Fruit fly (Drosophila melanogaster): Measurements from ENCODE around the gene Nedd4.

The Nedd4 gene

dm6 chr3L:17496012-17496411, 33.9 kb upstream of the Nedd4 start (continued):
- no peak for TF ChIP-seq CG13624 (GFP tag; optimal IDR thresholded peaks at IDR 0.05)

dm6 chr3L:17496871-17497492, 32.9 kb upstream of the Nedd4 start:
- TF ChIP-seq CG16863 (GFP tag; optimal IDR thresholded peaks at IDR 0.05) (no peak), kay (GFP tag; optimal IDR thresholded peaks at IDR 0.05) (no peak), tna (GFP tag; IDR thresholded peaks at IDR 0.05; ENCODE audit: partially characterized antibody) (no peak), CG12391 (tag; optimal IDR thresholded peaks at IDR 0.05) (peak; percentile 30), gsb-n (tag; optimal IDR thresholded peaks at IDR 0.05) (no peak), CG18011 (GFP tag; optimal IDR thresholded peaks at IDR 0.05) (no peak), CG4282 (GFP tag; optimal IDR thresholded peaks at IDR 0.05) (no peak), Camta (GFP tag; optimal IDR thresholded peaks at IDR 0.05) (no peak), lmd (GFP tag; IDR thresholded peaks at IDR 0.05) (no peak), CG11085 (GFP tag; IDR thresholded peaks at IDR 0.05) (no peak), sens (GFP tag) (peak; percentile 82), ab (GFP tag; optimal IDR thresholded peaks at IDR 0.05) (no peak), dmrt11E (tag; optimal IDR thresholded peaks at IDR 0.05) (peak; percentile 21), ind (GFP tag; optimal IDR thresholded peaks at IDR 0.05) (no peak), sr (GFP tag; IDR thresholded peaks at IDR 0.05) (no peak), Bteb2 (GFP tag; optimal IDR thresholded peaks at IDR 0.05) (no peak), Sry-δ (GFP tag; optimal IDR thresholded peaks at IDR 0.05) (no peak), CG10979 (tag; optimal IDR thresholded peaks at IDR 0.05) (peak; percentile 35), CG6683 (GFP tag; optimal IDR thresholded peaks at IDR 0.05) (no peak), CG17328 (GFP tag; IDR thresholded peaks at IDR 0.05) (no peak), CG7987 (GFP tag; optimal IDR thresholded peaks at IDR 0.05) (no peak), CG10462 (GFP tag; optimal IDR thresholded peaks at IDR 0.05) (no peak), ftz-f1 (GFP tag; optimal IDR thresholded peaks at IDR 0.05) (no peak), jing (GFP tag; optimal IDR thresholded peaks at IDR 0.05) (no peak), tin (GFP tag; optimal IDR thresholded peaks at IDR 0.05) (no peak), CG11247 (GFP tag; IDR thresholded peaks at IDR 0.05) (no peak), Elba2 (GFP tag; optimal IDR thresholded peaks at IDR 0.05) (no peak), CG9609 (GFP tag; optimal IDR thresholded peaks at IDR 0.05) (no peak), HLH4C (GFP tag; IDR thresholded peaks at IDR 0.05; ENCODE audit: partially characterized antibody) (no peak), ac (GFP tag; optimal IDR thresholded peaks at IDR 0.05) (no peak), Optix (GFP tag; IDR thresholded peaks at IDR 0.05) (no peak), Six4 (GFP tag; optimal IDR thresholded peaks at IDR 0.05) (peak; percentile 15), NfI (GFP tag; optimal IDR thresholded peaks at IDR 0.05) (peak; percentile 10), CG11560 (tag; IDR thresholded peaks at IDR 0.05) (no peak), CG7963 (GFP tag; IDR thresholded peaks at IDR 0.05; ENCODE audit: partially characterized antibody) (no peak), sens-2 (GFP tag; IDR thresholded peaks at IDR 0.05) (no peak), pita (GFP tag; optimal IDR thresholded peaks at IDR 0.05) (no peak), insv (GFP tag; optimal IDR thresholded peaks at IDR 0.05) (no peak), CG1603 (tag; optimal IDR thresholded peaks at IDR 0.05) (no peak), CG11696 (GFP tag; IDR thresholded peaks at IDR 0.05) (no peak), CG13123 (GFP tag; optimal IDR thresholded peaks at IDR 0.05) (no peak), Nf-YB (GFP tag; optimal IDR thresholded peaks at IDR 0.05) (no peak), vnd (GFP tag; IDR thresholded peaks at IDR 0.05; ENCODE audit: partially characterized antibody) (no peak), Spps (tag; optimal IDR thresholded peaks at IDR 0.05) (no peak), CG4360 (GFP tag; IDR thresholded peaks at IDR 0.05) (no peak), CG4424 (GFP tag; optimal IDR thresholded peaks at IDR 0.05) (no peak), h (optimal IDR thresholded peaks at IDR 0.05) (no peak), crc (GFP tag; optimal IDR thresholded peaks at IDR 0.05) (no peak), CG13287 (GFP tag; IDR thresholded peaks at IDR 0.05; ENCODE audit: partially characterized antibody) (no peak)
